Fruit fly (Drosophila melanogaster) whole organism, embryonic: ENCODE measurements around the gene vih.

Source experiments
- Adf1 ChIP-seq: fragments of 200-800 bp; sonication (Bioruptor generic); IDR thresholded peaks from 2 replicates; pipeline ENCODE4 v1.3.6; 2022; ENCODE audit warnings: missing biosample characterization, missing genetic modification characterization
- Aef1 ChIP-seq: fragments of 200-800 bp; sonication (Bioruptor generic); IDR thresholded peaks from 3 replicates; pipeline ENCODE4 v1.3.6; 2022; ENCODE audit warnings: missing biosample characterization, missing genetic modification characterization
- B-H1 ChIP-seq: fragments of 200-800 bp; sonication (Bioruptor generic); IDR thresholded peaks from 3 replicates; pipeline ENCODE4 v1.3.6; 2022; ENCODE audit warnings: missing biosample characterization, missing genetic modification characterization
- CG10274 ChIP-seq: fragments of 200-800 bp; sonication (Bioruptor generic); optimal IDR thresholded peaks from 3 replicates; lab custom pipeline; 2017; ENCODE audit warnings: missing biosample characterization, mild to moderate bottlenecking, missing genetic modification characterization
- CG10431 ChIP-seq: fragments of 200-800 bp; sonication (Bioruptor generic); optimal IDR thresholded peaks from 3 replicates; lab custom pipeline; 2018; ENCODE audit warnings: missing biosample characterization, mild to moderate bottlenecking, missing genetic modification characterization
- CG11696 ChIP-seq: fragments of 200-800 bp; sonication (Bioruptor generic); IDR thresholded peaks from 2 replicates; pipeline ENCODE4 v1.3.6; 2022; ENCODE audit warnings: missing biosample characterization, missing genetic modification characterization
- CG12071 ChIP-seq: fragments of 200-800 bp; sonication (Bioruptor generic); optimal IDR thresholded peaks from 3 replicates; lab custom pipeline; 2018; ENCODE audit warnings: missing biosample characterization, mild to moderate bottlenecking, missing genetic modification characterization
- CG12299 ChIP-seq: fragments of 200-800 bp; sonication (Bioruptor generic); optimal IDR thresholded peaks from 2 replicates; lab custom pipeline; 2018; ENCODE audit warnings: missing biosample characterization, mild to moderate bottlenecking, missing genetic modification characterization
- CG13123 ChIP-seq: fragments of 200-800 bp; sonication (Bioruptor generic); optimal IDR thresholded peaks from 2 replicates; lab custom pipeline; 2016; ENCODE audit warnings: missing biosample characterization, missing genetic modification characterization
- CG13424 ChIP-seq: fragments of 200-800 bp; sonication (Bioruptor generic); optimal IDR thresholded peaks from 2 replicates; lab custom pipeline; 2019; ENCODE audit warnings: missing biosample characterization, mild to moderate bottlenecking, missing genetic modification characterization, moderate library complexity
- CG13775 ChIP-seq: fragments of 200-800 bp; sonication (Bioruptor generic); optimal IDR thresholded peaks from 3 replicates; lab custom pipeline; 2017; ENCODE audit warnings: missing biosample characterization, mild to moderate bottlenecking, missing genetic modification characterization
- CG14014 ChIP-seq: fragments of 200-800 bp; sonication (Bioruptor generic); IDR thresholded peaks from 2 replicates; pipeline ENCODE4 v1.3.6; 2022; ENCODE audit warnings: missing biosample characterization, missing genetic modification characterization
- CG1529 ChIP-seq: fragments of 200-800 bp; sonication (Bioruptor generic); optimal IDR thresholded peaks from 3 replicates; lab custom pipeline; 2018; ENCODE audit warnings: missing biosample characterization, missing genetic modification characterization
- CG15514 ChIP-seq: fragments of 200-800 bp; sonication (Bioruptor generic); optimal IDR thresholded peaks from 3 replicates; lab custom pipeline; 2017; ENCODE audit warnings: missing biosample characterization, missing genetic modification characterization, mild to moderate bottlenecking, moderate library complexity, missing genetic modification reagents
- CG17385 ChIP-seq: fragments of 200-800 bp; sonication (Bioruptor generic); optimal IDR thresholded peaks from 3 replicates; lab custom pipeline; 2018; ENCODE audit warnings: missing biosample characterization, mild to moderate bottlenecking, missing genetic modification characterization
- CG2712 ChIP-seq: fragments of 200-800 bp; optimal IDR thresholded peaks from 3 replicates; lab custom pipeline; 2019; ENCODE audit warnings: missing biosample characterization, mild to moderate bottlenecking, missing genetic modification characterization, moderate library complexity
- CG3065 ChIP-seq: fragments of 200-800 bp; sonication (Bioruptor generic); optimal IDR thresholded peaks from 2 replicates; lab custom pipeline; 2016; ENCODE audit warnings: missing biosample characterization, missing genetic modification characterization
- CG32767 ChIP-seq: fragments of 200-800 bp; sonication (Bioruptor generic); IDR thresholded peaks from 2 replicates; pipeline ENCODE4 v1.3.6; 2022; ENCODE audit warnings: missing biosample characterization, missing genetic modification characterization
- CG6765 ChIP-seq: fragments of 200-800 bp; sonication (Bioruptor generic); optimal IDR thresholded peaks from 3 replicates; lab custom pipeline; 2017; ENCODE audit warnings: missing biosample characterization, mild to moderate bottlenecking, missing genetic modification characterization
- CG7357 ChIP-seq: fragments of 200-800 bp; sonication (Bioruptor generic); IDR thresholded peaks from 3 replicates; pipeline ENCODE4 v1.3.6; 2022; ENCODE audit warnings: missing biosample characterization, missing genetic modification characterization
- CG7372 ChIP-seq: fragments of 200-800 bp; sonication (Bioruptor generic); IDR thresholded peaks from 2 replicates; pipeline ENCODE4 v1.3.6; 2022; ENCODE audit warnings: missing biosample characterization, missing genetic modification characterization
- CG7786 ChIP-seq: fragments of 200-800 bp; sonication (Bioruptor generic); optimal IDR thresholded peaks from 2 replicates; lab custom pipeline; 2016; ENCODE audit warnings: missing biosample characterization, missing genetic modification characterization
- CG8281 ChIP-seq: fragments of 200-800 bp; sonication (Bioruptor generic); optimal IDR thresholded peaks from 2 replicates; lab custom pipeline; 2018; ENCODE audit warnings: missing biosample characterization, mild to moderate bottlenecking, missing genetic modification characterization, moderate library complexity
- Dp ChIP-seq: fragments of 200-800 bp; sonication (Bioruptor generic); optimal IDR thresholded peaks from 2 replicates; lab custom pipeline; 2018; ENCODE audit warnings: missing biosample characterization, mild to moderate bottlenecking, missing genetic modification characterization, moderate library complexity
- Elba2 ChIP-seq: fragments of 200-800 bp; sonication (Bioruptor generic); optimal IDR thresholded peaks from 3 replicates; lab custom pipeline; 2016; ENCODE audit warnings: missing biosample characterization, missing genetic modification characterization
- Gug ChIP-seq: fragments of 200-800 bp; sonication (Bioruptor generic); IDR thresholded peaks from 4 replicates; pipeline ENCODE4 v1.3.6; 2022; ENCODE audit warnings: missing biosample characterization, missing genetic modification characterization
- HHEX ChIP-seq: fragments of 200-800 bp; sonication (Bioruptor generic); optimal IDR thresholded peaks from 3 replicates; lab custom pipeline; 2017; ENCODE audit warnings: missing biosample characterization, mild to moderate bottlenecking, missing genetic modification characterization, missing genetic modification reagents
- HmgZ ChIP-seq: fragments of 200-800 bp; sonication (Bioruptor generic); optimal IDR thresholded peaks from 2 replicates; lab custom pipeline; 2018; ENCODE audit warnings: missing biosample characterization, mild to moderate bottlenecking, missing genetic modification characterization
- Hr3 ChIP-seq: fragments of 200-800 bp; sonication (Bioruptor generic); optimal IDR thresholded peaks from 3 replicates; lab custom pipeline; 2016; ENCODE audit warnings: missing biosample characterization, missing genetic modification characterization
- Hr39 ChIP-seq: fragments of >200 bp; optimal IDR thresholded peaks from 2 replicates; lab custom pipeline; 2017
- Max ChIP-seq: fragments of 200-800 bp; sonication (Bioruptor generic); optimal IDR thresholded peaks from 2 replicates; lab custom pipeline; 2016; ENCODE audit warnings: missing biosample characterization, mild to moderate bottlenecking, missing genetic modification characterization
- NC2β ChIP-seq: fragments of 200-800 bp; sonication (Bioruptor generic); optimal IDR thresholded peaks from 2 replicates; lab custom pipeline; 2016; ENCODE audit warnings: missing biosample characterization, missing genetic modification characterization
- Opbp ChIP-seq: fragments of 200-800 bp; sonication (Bioruptor generic); IDR thresholded peaks from 3 replicates; pipeline ENCODE4 v1.3.6; 2022; ENCODE audit warnings: missing biosample characterization, missing genetic modification characterization; ENCODE audit not compliant: partially characterized antibody
- Poxn ChIP-seq: fragments of 200-800 bp; sonication (Bioruptor generic); IDR thresholded peaks from 2 replicates; pipeline ENCODE4 v1.3.6; 2022; ENCODE audit warnings: missing biosample characterization, missing genetic modification characterization
- Tbp ChIP-seq: fragments of >200 bp; optimal IDR thresholded peaks from 2 replicates; lab custom pipeline; 2018; ENCODE audit warnings: missing biosample characterization, missing genetic modification characterization
- Vsx1 ChIP-seq: fragments of 200-800 bp; sonication (Bioruptor generic); optimal IDR thresholded peaks from 2 replicates; lab custom pipeline; 2017; ENCODE audit warnings: missing biosample characterization, mild to moderate bottlenecking, missing genetic modification characterization, missing genetic modification reagents
- ac ChIP-seq: fragments of 200-800 bp; sonication (Bioruptor generic); optimal IDR thresholded peaks from 3 replicates; lab custom pipeline; 2017; ENCODE audit warnings: missing biosample characterization, mild to moderate bottlenecking, missing genetic modification characterization
- cato ChIP-seq: fragments of 200-800 bp; sonication (Bioruptor generic); optimal IDR thresholded peaks from 2 replicates; lab custom pipeline; 2016; ENCODE audit warnings: missing biosample characterization, missing genetic modification characterization, borderline replicate concordance
- dan ChIP-seq: fragments of 200-800 bp; sonication (Bioruptor generic); IDR thresholded peaks from 2 replicates; pipeline ENCODE4 v1.3.6; 2022; ENCODE audit warnings: missing biosample characterization, missing genetic modification characterization
- ewg ChIP-seq: fragments of 200-800 bp; sonication (Bioruptor generic); optimal IDR thresholded peaks from 3 replicates; lab custom pipeline; 2017; ENCODE audit warnings: mild to moderate bottlenecking, missing biosample characterization, missing genetic modification reagents, missing genetic modification characterization
- grau ChIP-seq: fragments of 200-800 bp; optimal IDR thresholded peaks from 3 replicates; lab custom pipeline; 2019; ENCODE audit warnings: missing biosample characterization, mild to moderate bottlenecking, missing genetic modification characterization, moderate library complexity
- lmd ChIP-seq: fragments of 200-800 bp; sonication (Bioruptor generic); IDR thresholded peaks from 2 replicates; pipeline ENCODE4 v1.3.6; 2022; ENCODE audit warnings: missing biosample characterization, missing genetic modification characterization
- pan ChIP-seq, 4 experiments: fragments of >200 bp in 3 of 4; fragments of 200-800 bp in 1 of 4; sonication (Bioruptor generic) in 1 of 4; optimal IDR thresholded peaks in 3 of 4; IDR thresholded peaks in 1 of 4; 2 replicates each; pipeline versions ENCODE4 v1.3.6 to Lab custom; 2017 to 2022; ENCODE audit warnings: missing biosample characterization in 2 of 4, missing genetic modification characterization in 2 of 4, mixed read lengths in 1 of 4
- seq ChIP-seq: fragments of 200-800 bp; sonication (Bioruptor generic); IDR thresholded peaks from 2 replicates; pipeline ENCODE4 v1.3.6; 2022; ENCODE audit warnings: missing biosample characterization, missing genetic modification characterization
- sisA ChIP-seq: fragments of 200-800 bp; sonication (Bioruptor generic); IDR thresholded peaks from 2 replicates; pipeline ENCODE4 v1.3.6; 2022; ENCODE audit warnings: missing biosample characterization, missing genetic modification characterization
- sqz ChIP-seq: fragments of 200-800 bp; sonication (Bioruptor generic); optimal IDR thresholded peaks from 3 replicates; lab custom pipeline; 2018; ENCODE audit warnings: missing biosample characterization, mild to moderate bottlenecking, missing genetic modification characterization
- sr ChIP-seq: fragments of 200-800 bp; sonication (Bioruptor generic); IDR thresholded peaks from 3 replicates; pipeline ENCODE4 v1.3.6; 2022; ENCODE audit warnings: missing biosample characterization, missing genetic modification characterization
- tio ChIP-seq: fragments of 200-800 bp; sonication (Bioruptor generic); optimal IDR thresholded peaks from 2 replicates; lab custom pipeline; 2017; ENCODE audit warnings: missing biosample characterization, missing genetic modification characterization, inconsistent platforms
- vnd ChIP-seq: fragments of 200-800 bp; sonication (Bioruptor generic); IDR thresholded peaks from 3 replicates; pipeline ENCODE4 v1.3.6; 2022; ENCODE audit warnings: missing biosample characterization, missing genetic modification characterization; ENCODE audit not compliant: partially characterized antibody
- zen ChIP-seq: fragments of 200-800 bp; sonication (Bioruptor generic); optimal IDR thresholded peaks from 3 replicates; lab custom pipeline; 2018; ENCODE audit warnings: missing biosample characterization, mild to moderate bottlenecking, missing genetic modification characterization, moderate library complexity

Gene vih

DNA sequence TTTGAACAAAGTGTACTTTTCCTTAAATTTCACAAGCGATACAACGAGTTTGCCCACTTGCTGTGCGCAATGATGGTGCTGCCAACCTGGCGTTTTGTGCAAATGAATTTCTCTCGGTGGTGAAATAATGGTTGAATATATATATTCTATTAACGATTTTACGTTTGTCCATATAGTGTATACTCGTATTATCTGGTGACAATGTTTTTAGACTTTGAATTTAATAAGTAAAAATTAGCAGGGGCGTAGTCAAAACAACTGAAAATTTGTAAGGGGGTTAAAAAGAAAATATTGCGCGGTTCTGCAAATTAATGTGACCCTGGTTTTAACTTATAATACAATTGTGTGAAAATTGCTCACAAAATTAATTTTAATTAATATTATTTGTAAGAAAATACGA, 19.8 kb downstream of the vih start, which contains the start of the genes ver and Gcn5 (continued):
- TF ChIP-seq CG12071 (GFP tag; lab: Kevin White, UChicago) = peak; percentile 80
- TF ChIP-seq seq = peak; percentile 92
- no peak for TF ChIP-seq Vsx1 (GFP tag; lab: Kevin White, UChicago)
- TF ChIP-seq cato (GFP tag; lab: Kevin White, UChicago) = peak; percentile 84
- no peak for TF ChIP-seq Hr39
- TF ChIP-seq Aef1 (GFP tag; lab: Robert Waterston, UW) = peak; percentile 94
- TF ChIP-seq CG3065 (GFP tag; lab: Kevin White, UChicago) = peak; percentile 65
- peak; percentile 78; the same call in 1 of the 2 replicates for TF ChIP-seq Poxn (GFP tag; lab: Robert Waterston, UW)
- peak; percentile 74 for TF ChIP-seq CG8281 (tag; lab: Kevin White, UChicago)
- TF ChIP-seq CG17385 (GFP tag; lab: Kevin White, UChicago) = peak; percentile 88
- TF ChIP-seq HmgZ (tag; lab: Kevin White, UChicago) = peak; percentile 93
- TF ChIP-seq CG11696 (GFP tag; lab: Robert Waterston, UW) = peak; percentile 85
- peak; percentile 20 for TF ChIP-seq ac (GFP tag; lab: Kevin White, UChicago)
- no peak for TF ChIP-seq vnd (GFP tag; lab: Robert Waterston, UW)
- peak; percentile 80 for TF ChIP-seq CG7786
- peak; percentile 94 for TF ChIP-seq CG7372 (GFP tag; lab: Robert Waterston, UW)
- peak; percentile 94 for TF ChIP-seq CG14014 (GFP tag; lab: Robert Waterston, UW)
- TF ChIP-seq HHEX (GFP tag; lab: Kevin White, UChicago) = peak; percentile 93
- peak; percentile 92 for TF ChIP-seq CG13424
- TF ChIP-seq Tbp (GFP tag; lab: Kevin White, UChicago) = no peak
- TF ChIP-seq CG32767 (GFP tag; lab: Robert Waterston, UW) = peak; percentile 90
- TF ChIP-seq CG7357 (GFP tag; lab: Robert Waterston, UW) = peak; percentile 85
- TF ChIP-seq NC2β (GFP tag; lab: Kevin White, UChicago) = peak; percentile 72
- TF ChIP-seq Gug = peak; percentile 94
- peak; percentile 95 for TF ChIP-seq lmd (GFP tag; lab: Robert Waterston, UW)
- peak; percentile 84 for TF ChIP-seq CG1529 (GFP tag; lab: Kevin White, UChicago)
- peak; percentile 86 for TF ChIP-seq sqz (GFP tag; lab: Kevin White, UChicago)
- TF ChIP-seq sisA = peak; percentile 92
- peak; percentile 92 for TF ChIP-seq CG2712
- peak; percentile 91 for TF ChIP-seq CG15514 (GFP tag; lab: Kevin White, UChicago)
- peak; percentile 93 for TF ChIP-seq B-H1
- TF ChIP-seq pan (optimal IDR thresholded peaks at IDR 0.05; lab: Kevin White, UChicago) = no peak
- TF ChIP-seq pan (GFP tag; optimal IDR thresholded peaks at IDR 0.05 in 1 of 2, IDR thresholded peaks at IDR 0.05 in 1 of 2) = peak in 1 of 2 experiments; percentile 95
- peak; percentile 93 for TF ChIP-seq CG13775 (GFP tag; lab: Kevin White, UChicago)
- TF ChIP-seq ewg = peak; percentile 90
- peak; percentile 62 for TF ChIP-seq CG10431
- peak; percentile 75; the same call in 2 of the 3 replicates for TF ChIP-seq sr (GFP tag; lab: Robert Waterston, UW)
- TF ChIP-seq CG12299 (tag; lab: Kevin White, UChicago) = peak; percentile 88
- TF ChIP-seq CG10274 (GFP tag; lab: Kevin White, UChicago) = peak; percentile 75
- peak; percentile 58 for TF ChIP-seq Dp (GFP tag; lab: Kevin White, UChicago)
- peak; percentile 70 for TF ChIP-seq CG13123 (GFP tag; lab: Kevin White, UChicago)
- TF ChIP-seq CG6765 (GFP tag; lab: Kevin White, UChicago) = peak; percentile 74
- peak; percentile 21 for TF ChIP-seq Elba2
- peak; percentile 89 for TF ChIP-seq grau (tag; lab: Kevin White, UChicago)
- no peak for TF ChIP-seq Opbp (GFP tag; lab: Robert Waterston, UW)
- TF ChIP-seq Hr3 (GFP tag; lab: Kevin White, UChicago) = peak; percentile 93
- TF ChIP-seq dan (GFP tag; lab: Robert Waterston, UW) = peak; percentile 66
- no peak for TF ChIP-seq tio (GFP tag; lab: Kevin White, UChicago)
- TF ChIP-seq zen (tag; lab: Kevin White, UChicago) = peak; percentile 89
- peak; percentile 68 for TF ChIP-seq Adf1 (GFP tag; lab: Robert Waterston, UW)
- peak; percentile 90 for TF ChIP-seq Max (GFP tag; lab: Kevin White, UChicago)
